Worm (Caenorhabditis elegans): ENCODE results near the gene frm-2.

ce11 chrIII:5938790-5939452 lies 43.0 kb downstream of the frm-2 start:
- TF ChIP-seq pha-4 (tag; optimal IDR thresholded peaks at IDR 0.05) (no peak), sem-2 (GFP tag; optimal IDR thresholded peaks at IDR 0.05) (no peak), nhr-12 (tag; optimal IDR thresholded peaks at IDR 0.05) (no peak)

All from whole organism, mixed stage, embryonic.